Fruit fly (Drosophila melanogaster) whole organism, embryonic: ENCODE measurements around the gene CG33160.

Experiments
- Atf3 ChIP-seq: fragments of 200-800 bp; sonication (Bioruptor generic); optimal IDR thresholded peaks from 3 replicates; lab custom pipeline; 2016; ENCODE audit warnings: missing biosample characterization, missing genetic modification characterization
- Bdp1 ChIP-seq: fragments of 200-800 bp; sonication (Bioruptor generic); optimal IDR thresholded peaks from 3 replicates; lab custom pipeline; 2016; ENCODE audit warnings: missing biosample characterization, missing genetic modification characterization
- CG11695 ChIP-seq: fragments of 200-800 bp; sonication (Bioruptor generic); IDR thresholded peaks from 3 replicates; pipeline ENCODE4 v1.3.6; 2022; ENCODE audit warnings: missing biosample characterization, missing genetic modification characterization
- CG12219 ChIP-seq: fragments of 200-800 bp; sonication (Bioruptor generic); optimal IDR thresholded peaks from 3 replicates; lab custom pipeline; 2018; ENCODE audit warnings: missing biosample characterization, mild to moderate bottlenecking, missing genetic modification characterization
- CG1233 ChIP-seq: fragments of 200-800 bp; sonication (Bioruptor generic); optimal IDR thresholded peaks from 4 replicates; lab custom pipeline; 2018; ENCODE audit warnings: missing biosample characterization, mild to moderate bottlenecking, missing genetic modification characterization
- CG12659 ChIP-seq: fragments of 200-800 bp; sonication (Bioruptor generic); optimal IDR thresholded peaks from 3 replicates; lab custom pipeline; 2017; ENCODE audit warnings: mild to moderate bottlenecking, missing biosample characterization, missing genetic modification reagents, missing genetic modification characterization
- CG13424 ChIP-seq: fragments of 200-800 bp; sonication (Bioruptor generic); optimal IDR thresholded peaks from 2 replicates; lab custom pipeline; 2019; ENCODE audit warnings: missing biosample characterization, mild to moderate bottlenecking, missing genetic modification characterization, moderate library complexity
- CG13624 ChIP-seq: fragments of 200-800 bp; sonication (Bioruptor generic); optimal IDR thresholded peaks from 2 replicates; lab custom pipeline; 2016; ENCODE audit warnings: missing biosample characterization, missing genetic modification characterization
- CG14860 ChIP-seq: fragments of 200-800 bp; sonication (Bioruptor generic); IDR thresholded peaks from 3 replicates; pipeline ENCODE4 v1.3.6; 2022; ENCODE audit warnings: missing biosample characterization, missing genetic modification characterization; ENCODE audit not compliant: partially characterized antibody
- CG15073 ChIP-seq: fragments of 200-800 bp; sonication (Bioruptor generic); optimal IDR thresholded peaks from 2 replicates; lab custom pipeline; 2016; ENCODE audit warnings: missing biosample characterization, missing genetic modification characterization
- CG16815 ChIP-seq: fragments of 200-800 bp; sonication (Bioruptor generic); optimal IDR thresholded peaks from 3 replicates; lab custom pipeline; 2017; ENCODE audit warnings: missing biosample characterization, mild to moderate bottlenecking, missing genetic modification characterization
- CG17359 ChIP-seq: fragments of 200-800 bp; sonication (Bioruptor generic); optimal IDR thresholded peaks from 3 replicates; lab custom pipeline; 2018; ENCODE audit warnings: missing biosample characterization, mild to moderate bottlenecking, missing genetic modification characterization, moderate library complexity
- CG17612 ChIP-seq: fragments of 200-800 bp; sonication (Bioruptor generic); IDR thresholded peaks from 2 replicates; pipeline ENCODE4 v1.3.6; 2022; ENCODE audit warnings: missing biosample characterization, missing genetic modification characterization
- CG17829 ChIP-seq: fragments of 200-800 bp; optimal IDR thresholded peaks from 2 replicates; lab custom pipeline; 2019; ENCODE audit warnings: missing biosample characterization, mild to moderate bottlenecking, missing genetic modification characterization, moderate library complexity
- CG18599 ChIP-seq: fragments of 200-800 bp; sonication (Bioruptor generic); optimal IDR thresholded peaks from 3 replicates; lab custom pipeline; 2017; ENCODE audit warnings: missing biosample characterization, missing genetic modification characterization, mild to moderate bottlenecking, moderate library complexity, missing genetic modification reagents
- CG30403 ChIP-seq: fragments of 200-800 bp; sonication (Bioruptor generic); optimal IDR thresholded peaks from 3 replicates; lab custom pipeline; 2016; ENCODE audit warnings: missing biosample characterization, missing genetic modification characterization
- CG30431 ChIP-seq: fragments of 200-800 bp; sonication (Bioruptor generic); optimal IDR thresholded peaks from 2 replicates; lab custom pipeline; 2017; ENCODE audit warnings: missing biosample characterization, missing genetic modification characterization
- CG34422 ChIP-seq: fragments of 200-800 bp; sonication (Bioruptor generic); IDR thresholded peaks from 3 replicates; pipeline ENCODE4 v1.3.6; 2022; ENCODE audit warnings: missing biosample characterization, missing genetic modification characterization
- CG4424 ChIP-seq: fragments of 200-800 bp; sonication (Bioruptor generic); optimal IDR thresholded peaks from 3 replicates; lab custom pipeline; 2016; ENCODE audit warnings: missing biosample characterization, missing genetic modification characterization
- CG4707 ChIP-seq: fragments of 200-800 bp; sonication (Bioruptor generic); optimal IDR thresholded peaks from 2 replicates; lab custom pipeline; 2018; ENCODE audit warnings: missing biosample characterization, mild to moderate bottlenecking, missing genetic modification characterization, moderate library complexity
- CG4820 ChIP-seq: fragments of 200-800 bp; sonication (Bioruptor generic); optimal IDR thresholded peaks from 3 replicates; lab custom pipeline; 2016; ENCODE audit warnings: missing biosample characterization, missing genetic modification characterization
- CG6689 ChIP-seq: fragments of 200-800 bp; sonication (Bioruptor generic); IDR thresholded peaks from 2 replicates; pipeline ENCODE4 v1.3.6; 2022; ENCODE audit warnings: missing biosample characterization, missing genetic modification characterization
- CG7357 ChIP-seq: fragments of 200-800 bp; sonication (Bioruptor generic); IDR thresholded peaks from 3 replicates; pipeline ENCODE4 v1.3.6; 2022; ENCODE audit warnings: missing biosample characterization, missing genetic modification characterization
- CG8924 ChIP-seq: fragments of 200-800 bp; optimal IDR thresholded peaks from 3 replicates; lab custom pipeline; 2019; ENCODE audit warnings: missing biosample characterization, mild to moderate bottlenecking, missing genetic modification characterization, moderate library complexity
- CG9215 ChIP-seq: fragments of 200-800 bp; sonication (Bioruptor generic); IDR thresholded peaks from 2 replicates; pipeline ENCODE4 v1.3.6; 2022; ENCODE audit warnings: missing biosample characterization, missing genetic modification characterization
- CG9727 ChIP-seq: fragments of 200-800 bp; sonication (Bioruptor generic); optimal IDR thresholded peaks from 3 replicates; lab custom pipeline; 2017; ENCODE audit warnings: missing biosample characterization, mild to moderate bottlenecking, missing genetic modification characterization
- Hsf ChIP-seq: fragments of 200-800 bp; sonication (Bioruptor generic); optimal IDR thresholded peaks from 3 replicates; lab custom pipeline; 2016; ENCODE audit warnings: missing biosample characterization, missing genetic modification characterization
- Jarid2 ChIP-seq: fragments of 200-800 bp; sonication (Bioruptor generic); optimal IDR thresholded peaks from 3 replicates; lab custom pipeline; 2017; ENCODE audit warnings: mild to moderate bottlenecking, missing biosample characterization, missing genetic modification reagents, missing genetic modification characterization
- Pdp1 ChIP-seq, 2 experiments: fragments of 200-800 bp; sonication (Bioruptor generic); optimal IDR thresholded peaks; 3 replicates each; lab custom pipeline; 2016; ENCODE audit warnings: missing biosample characterization in 2 of 2, missing genetic modification characterization in 2 of 2, mild to moderate bottlenecking in 1 of 2, moderate library complexity in 1 of 2
- Usf ChIP-seq: fragments of 200-800 bp; sonication (Bioruptor generic); optimal IDR thresholded peaks from 2 replicates; lab custom pipeline; 2017; ENCODE audit warnings: missing genotype, missing biosample characterization, missing genetic modification characterization
- Vsx1 ChIP-seq: fragments of 200-800 bp; sonication (Bioruptor generic); optimal IDR thresholded peaks from 2 replicates; lab custom pipeline; 2017; ENCODE audit warnings: missing biosample characterization, mild to moderate bottlenecking, missing genetic modification characterization, missing genetic modification reagents
- corto ChIP-seq: fragments of 200-800 bp; sonication (Bioruptor generic); optimal IDR thresholded peaks from 2 replicates; lab custom pipeline; 2016; ENCODE audit warnings: missing biosample characterization, mild to moderate bottlenecking, missing genetic modification characterization, moderate library complexity
- danr ChIP-seq: fragments of 200-800 bp; sonication (Bioruptor generic); IDR thresholded peaks from 2 replicates; pipeline ENCODE4 v1.3.6; 2022; ENCODE audit warnings: missing biosample characterization, missing genetic modification characterization
- dysf ChIP-seq: fragments of 200-800 bp; sonication (Bioruptor generic); IDR thresholded peaks from 3 replicates; pipeline ENCODE4 v1.3.6; 2022; ENCODE audit warnings: missing biosample characterization, missing genetic modification characterization
- esg ChIP-seq: fragments of 200-800 bp; sonication (Bioruptor generic); conservative IDR thresholded peaks from 2 replicates; pipeline ENCODE4 v1.3.6; 2022; ENCODE audit warnings: missing biosample characterization, missing genetic modification characterization
- gcm ChIP-seq: fragments of 200-800 bp; sonication (Bioruptor generic); optimal IDR thresholded peaks from 2 replicates; lab custom pipeline; 2019; ENCODE audit warnings: missing biosample characterization, mild to moderate bottlenecking, missing genetic modification characterization, moderate library complexity
- ind ChIP-seq: fragments of 200-800 bp; sonication (Bioruptor generic); optimal IDR thresholded peaks from 3 replicates; lab custom pipeline; 2016; ENCODE audit warnings: missing biosample characterization, missing genetic modification characterization
- kni ChIP-seq: fragments of 200-800 bp; sonication (Bioruptor generic); optimal IDR thresholded peaks from 3 replicates; lab custom pipeline; 2017; ENCODE audit warnings: mild to moderate bottlenecking, missing biosample characterization, missing genetic modification reagents, missing genetic modification characterization
- lab ChIP-seq: fragments of 200-800 bp; sonication (Bioruptor generic); optimal IDR thresholded peaks from 3 replicates; lab custom pipeline; 2017; ENCODE audit warnings: missing biosample characterization, missing genetic modification characterization, mild to moderate bottlenecking, moderate library complexity, missing genetic modification reagents
- lbe ChIP-seq: fragments of 200-800 bp; sonication (Bioruptor generic); optimal IDR thresholded peaks from 2 replicates; lab custom pipeline; 2016; ENCODE audit warnings: missing biosample characterization, mild to moderate bottlenecking, missing genetic modification characterization
- lov ChIP-seq, 2 experiments: fragments of 200-800 bp in 1 of 2; fragments of >200 bp in 1 of 2; sonication (Bioruptor generic) in 1 of 2; IDR thresholded peaks in 1 of 2; optimal IDR thresholded peaks in 1 of 2; 2 replicates in 1 of 2; 3 replicates in 1 of 2; pipeline versions ENCODE4 v1.3.6 to Lab custom; 2017 to 2022; ENCODE audit warnings: missing biosample characterization in 1 of 2, missing genetic modification characterization in 1 of 2
- nau ChIP-seq: fragments of 200-800 bp; sonication (Bioruptor generic); optimal IDR thresholded peaks from 3 replicates; lab custom pipeline; 2017; ENCODE audit warnings: missing biosample characterization, mild to moderate bottlenecking, missing genetic modification characterization, missing genetic modification reagents
- nom ChIP-seq: fragments of 200-800 bp; sonication (Bioruptor generic); optimal IDR thresholded peaks from 2 replicates; lab custom pipeline; 2017; ENCODE audit warnings: missing biosample characterization, missing genetic modification characterization, mild to moderate bottlenecking, moderate library complexity, missing genetic modification reagents
- odd ChIP-seq: fragments of 200-800 bp; sonication (Bioruptor generic); optimal IDR thresholded peaks from 2 replicates; lab custom pipeline; 2017; ENCODE audit warnings: missing biosample characterization, mild to moderate bottlenecking, missing genetic modification characterization
- seq ChIP-seq: fragments of 200-800 bp; sonication (Bioruptor generic); IDR thresholded peaks from 2 replicates; pipeline ENCODE4 v1.3.6; 2022; ENCODE audit warnings: missing biosample characterization, missing genetic modification characterization
- tin ChIP-seq: fragments of 200-800 bp; sonication (Bioruptor generic); optimal IDR thresholded peaks from 3 replicates; lab custom pipeline; 2016; ENCODE audit warnings: missing biosample characterization, missing genetic modification characterization
- unpg ChIP-seq: fragments of 200-800 bp; sonication (Bioruptor generic); optimal IDR thresholded peaks from 3 replicates; lab custom pipeline; 2018; ENCODE audit warnings: missing biosample characterization, mild to moderate bottlenecking, missing genetic modification characterization, moderate library complexity

Gene CG33160

dm6 chr3L:3248714-3249663 lies 42.8 kb upstream of the CG33160 start (continued):
- TF ChIP-seq CG17612 (GFP tag; lab: Robert Waterston, UW) (no peak), CG16815 (peak; percentile 33), CG6689 (GFP tag; lab: Robert Waterston, UW) (peak; percentile 41), CG12219 (peak; percentile 38), CG11695 (GFP tag; lab: Robert Waterston, UW) (0 out of 3 replicates have a peak, but pooled peaks have one; percentile 25), CG7357 (GFP tag; lab: Robert Waterston, UW) (0 out of 3 replicates have a peak, but pooled peaks have one; percentile 46), esg (peak; percentile 48), CG4707 (no peak), corto (peak; percentile 99), CG17829 (peak; percentile 21), CG34422 (GFP tag; lab: Robert Waterston, UW) (0 out of 3 replicates have a peak, but pooled peaks have one; percentile 22), CG9727 (GFP tag; lab: Kevin White, UChicago) (peak; percentile 55), nom (GFP tag; lab: Kevin White, UChicago) (peak; percentile 95), CG18599 (GFP tag; lab: Kevin White, UChicago) (peak; percentile 20), danr (GFP tag; lab: Robert Waterston, UW) (no peak), CG30431 (GFP tag; lab: Kevin White, UChicago) (peak; percentile 41), Jarid2 (GFP tag; lab: Kevin White, UChicago) (peak; percentile 2), Hsf (GFP tag; lab: Kevin White, UChicago) (peak; percentile 40), Vsx1 (GFP tag; lab: Kevin White, UChicago) (peak; percentile 7), CG4424 (GFP tag; lab: Kevin White, UChicago) (peak; percentile 36), CG30403 (GFP tag; lab: Kevin White, UChicago) (peak; percentile 56), Usf (peak; percentile 55), Bdp1 (no peak), CG9215 (no peak), lab (peak; percentile 21), CG1233 (GFP tag; lab: Kevin White, UChicago) (peak; percentile 28), CG13624 (GFP tag; lab: Kevin White, UChicago) (peak; percentile 36), CG12659 (GFP tag; lab: Kevin White, UChicago) (peak; percentile 54), unpg (GFP tag; lab: Kevin White, UChicago) (peak; percentile 21), Atf3 (GFP tag; lab: Kevin White, UChicago) (no peak), ind (GFP tag; lab: Kevin White, UChicago) (peak; percentile 45), gcm (no peak), Pdp1 (GFP tag; optimal IDR thresholded peaks at IDR 0.05; lab: Kevin White, UChicago) (peak in 1 of 2 experiments; percentile 19), odd (GFP tag; lab: Kevin White, UChicago) (peak; percentile 25), tin (GFP tag; lab: Kevin White, UChicago) (peak; percentile 6), seq (GFP tag; lab: Robert Waterston, UW) (peak; percentile 53), CG8924 (peak; percentile 54), CG17359 (peak; percentile 34), nau (peak; percentile 4), lov (optimal IDR thresholded peaks at IDR 0.05; lab: Kevin White, UChicago) (no peak), lov (GFP tag; IDR thresholded peaks at IDR 0.05; lab: Robert Waterston, UW) (no peak), CG15073 (GFP tag; lab: Kevin White, UChicago) (peak; percentile 5), CG13424 (tag; lab: Kevin White, UChicago) (peak; percentile 65), dysf (GFP tag; lab: Robert Waterston, UW) (peak; percentile 46; the same call in 1 of the 3 replicates), CG4820 (peak; percentile 55), kni (no peak), CG14860 (GFP tag; lab: Robert Waterston, UW) (no peak), lbe (GFP tag; lab: Kevin White, UChicago) (peak; percentile 96)
